Worm (Caenorhabditis elegans) whole organism, L2 larva: ENCODE data around the gene asns-2.
A peak's percentile ranks its signal among the peaks of the same experiment; 100 is the strongest.

Source experiments
- F13H6.1 ChIP-seq: sonication (generic microtip); optimal IDR thresholded peaks from 2 replicates; lab custom pipeline; 2016; ENCODE audit warnings: missing genetic modification characterization, missing compliant biosample characterization
- Y55F3AM.14 ChIP-seq: fragments of 200-800 bp; sonication (Bioruptor generic); optimal IDR thresholded peaks from 2 replicates; lab custom pipeline; 2018; ENCODE audit warnings: mild to moderate bottlenecking, missing genetic modification characterization, missing compliant biosample characterization
- ama-1 ChIP-seq: fragments of 150-350 bp; optimal IDR thresholded peaks from 2 replicates; lab custom pipeline; 2018; ENCODE audit warnings: inconsistent platforms
- blmp-1 ChIP-seq: sonication (generic microtip); optimal IDR thresholded peaks from 2 replicates; lab custom pipeline; 2017; ENCODE audit warnings: missing genetic modification characterization, mild to moderate bottlenecking, missing compliant biosample characterization, antibody characterized with exemption, moderate library complexity; ENCODE audit not compliant: insufficient read depth
- egl-27 ChIP-seq: sonication (generic microtip); optimal IDR thresholded peaks from 3 replicates; lab custom pipeline; 2017; ENCODE audit warnings: missing biosample characterization, missing genetic modification reagents, missing genetic modification characterization
- elt-3 ChIP-seq: sonication (generic microtip); optimal IDR thresholded peaks from 2 replicates; lab custom pipeline; 2017; ENCODE audit warnings: missing biosample characterization, missing genetic modification characterization
- gmeb-1 ChIP-seq: fragments of 150-350 bp; optimal IDR thresholded peaks from 2 replicates; lab custom pipeline; 2014; ENCODE audit warnings: missing biosample characterization, missing genetic modification characterization
- lin-11 ChIP-seq: fragments of 150-350 bp; sonication (generic microtip); optimal IDR thresholded peaks from 2 replicates; lab custom pipeline; 2014; ENCODE audit warnings: missing biosample characterization, missing genetic modification characterization, inconsistent platforms, mixed read lengths
- lin-39 ChIP-seq: fragments of 150-350 bp; optimal IDR thresholded peaks from 2 replicates; lab custom pipeline; 2014; ENCODE audit warnings: missing biosample characterization, missing genetic modification reagents, missing genetic modification characterization
- lsy-2 ChIP-seq, 2 experiments: fragments of 150-350 bp in 1 of 2; sonication (generic microtip) in 1 of 2; optimal IDR thresholded peaks; 2 replicates each; lab custom pipeline; 2014 to 2017; ENCODE audit warnings: missing biosample characterization in 2 of 2, missing genetic modification characterization in 2 of 2
- mab-5 ChIP-seq: fragments of 150-350 bp; optimal IDR thresholded peaks from 2 replicates; lab custom pipeline; 2014; ENCODE audit warnings: missing biosample characterization, missing genetic modification characterization
- mdl-1 ChIP-seq, 2 experiments: fragments of 150-350 bp in 1 of 2; sonication (generic microtip) in 1 of 2; optimal IDR thresholded peaks; 2 replicates each; lab custom pipeline; 2017; ENCODE audit warnings: missing biosample characterization in 2 of 2, missing genetic modification characterization in 2 of 2
- nhr-10 ChIP-seq: sonication (generic microtip); optimal IDR thresholded peaks from 2 replicates; lab custom pipeline; 2017; ENCODE audit warnings: missing biosample characterization, missing genetic modification characterization
- nhr-11 ChIP-seq: fragments of 150-350 bp; optimal IDR thresholded peaks from 2 replicates; lab custom pipeline; 2014; ENCODE audit warnings: missing biosample characterization, missing genetic modification characterization
- nhr-12 ChIP-seq: fragments of 150-350 bp; optimal IDR thresholded peaks from 2 replicates; lab custom pipeline; 2014; ENCODE audit warnings: missing biosample characterization, missing genetic modification characterization
- nhr-129 ChIP-seq: fragments of 150-350 bp; optimal IDR thresholded peaks from 2 replicates; lab custom pipeline; 2014; ENCODE audit warnings: missing biosample characterization, missing genetic modification characterization
- nhr-237 ChIP-seq: fragments of 150-350 bp; optimal IDR thresholded peaks from 2 replicates; lab custom pipeline; 2014; ENCODE audit warnings: missing biosample characterization, missing genetic modification characterization
- nhr-25 ChIP-seq: fragments of 150-350 bp; sonication (generic microtip); optimal IDR thresholded peaks from 3 replicates; lab custom pipeline; 2014; ENCODE audit warnings: missing biosample characterization, missing genetic modification characterization
- nhr-6 ChIP-seq: fragments of 150-350 bp; optimal IDR thresholded peaks from 2 replicates; lab custom pipeline; 2014; ENCODE audit warnings: missing biosample characterization, missing genetic modification characterization
- sem-4 ChIP-seq: fragments of 150-350 bp; optimal IDR thresholded peaks from 2 replicates; lab custom pipeline; 2014; ENCODE audit warnings: missing biosample characterization, missing genetic modification reagents, missing genetic modification characterization
- skn-1 ChIP-seq: sonication (generic microtip); optimal IDR thresholded peaks from 2 replicates; lab custom pipeline; 2017; ENCODE audit warnings: missing biosample characterization, missing genetic modification characterization
- sma-3 ChIP-seq: sonication (generic microtip); optimal IDR thresholded peaks from 2 replicates; lab custom pipeline; 2016; ENCODE audit warnings: missing genetic modification reagents, missing genetic modification characterization, missing compliant biosample characterization
- sma-9 ChIP-seq, 2 experiments: fragments of 150-350 bp in 1 of 2; sonication (generic microtip) in 1 of 2; optimal IDR thresholded peaks; 2 replicates each; lab custom pipeline; 2014 to 2016; ENCODE audit warnings: missing genetic modification characterization in 2 of 2, mild to moderate bottlenecking in 1 of 2, missing biosample characterization in 1 of 2, missing compliant biosample characterization in 1 of 2, missing genetic modification reagents in 1 of 2, moderate library complexity in 1 of 2
- snpc-4 ChIP-seq: fragments of 150-350 bp; optimal IDR thresholded peaks from 2 replicates; lab custom pipeline; 2014; ENCODE audit warnings: missing biosample characterization, missing genetic modification characterization
- zag-1 ChIP-seq: fragments of 150-350 bp; optimal IDR thresholded peaks from 2 replicates; lab custom pipeline; 2014; ENCODE audit warnings: missing biosample characterization, missing genetic modification characterization
- ztf-1 ChIP-seq: fragments of 200-800 bp; sonication (Bioruptor generic); conservative IDR thresholded peaks from 2 replicates; pipeline ENCODE4 v1.3.6; 2022; ENCODE audit warnings: missing genetic modification characterization, missing compliant biosample characterization
- ztf-11 ChIP-seq: sonication (generic microtip); optimal IDR thresholded peaks from 2 replicates; lab custom pipeline; 2017; ENCODE audit warnings: missing biosample characterization, missing genetic modification characterization

Gene asns-2

DNA sequence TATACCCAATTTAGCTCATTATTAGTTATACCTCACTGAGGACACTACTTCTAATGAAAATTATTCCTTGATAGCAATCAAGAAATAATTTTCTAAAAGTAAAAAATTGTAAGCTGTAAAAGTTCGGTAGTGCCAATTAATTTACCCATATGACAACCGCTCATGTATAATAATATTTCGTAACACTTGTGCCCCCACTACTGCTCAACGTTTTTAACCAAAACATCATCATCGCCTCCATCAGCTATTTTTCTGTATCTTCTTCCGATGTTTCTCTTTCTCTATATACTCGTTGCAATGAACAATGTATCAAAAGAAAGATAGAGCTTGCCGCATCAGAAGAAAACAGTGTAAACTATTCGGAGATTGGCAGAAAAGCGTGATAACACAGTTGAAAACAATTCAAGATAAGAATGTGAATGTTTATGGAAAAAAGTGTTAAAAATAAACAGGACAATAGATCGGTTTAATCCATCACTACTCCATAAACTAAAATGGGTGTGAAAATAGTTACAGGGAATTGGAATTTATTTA is 37.0 kb upstream of the asns-2 start:
- peak; percentile 28 for TF ChIP-seq sma-9 (GFP tag; optimal IDR thresholded peaks at IDR 0.05; lab: Kevin White, UChicago)
- no peak for TF ChIP-seq sma-9 (tag; optimal IDR thresholded peaks at IDR 0.05; lab: Kevin White, UChicago)
- TF ChIP-seq nhr-129 (tag; lab: Kevin White, UChicago), result peak; percentile 39
- TF ChIP-seq F13H6.1 (tag; lab: Kevin White, UChicago), result peak; percentile 25
- no peak for TF ChIP-seq sma-3

DNA sequence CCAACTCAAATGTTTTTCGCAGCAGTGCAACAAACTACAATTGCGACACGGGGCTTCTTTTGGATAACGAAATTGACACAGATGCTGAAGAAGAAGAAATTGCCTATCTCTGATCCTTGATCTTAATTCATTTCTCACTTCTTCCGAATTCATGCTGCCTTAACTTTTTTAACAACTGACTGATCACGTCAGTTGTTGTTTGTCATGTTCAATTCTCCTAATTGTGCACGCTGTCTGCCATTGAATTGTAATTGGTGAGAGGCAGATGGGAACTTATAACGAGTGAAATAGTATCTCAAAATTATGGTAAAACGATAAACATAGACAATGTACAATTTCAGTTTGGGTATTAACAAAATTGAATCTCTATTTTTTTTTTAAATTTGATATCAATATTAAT is 35.9 kb upstream of the asns-2 start:
- TF ChIP-seq lsy-2 (tag; optimal IDR thresholded peaks at IDR 0.05; lab: Kevin White, UChicago) (peak in 1 of 2 experiments; percentile 19), nhr-129 (tag; lab: Kevin White, UChicago) (peak; percentile 50), sma-9 (GFP tag; optimal IDR thresholded peaks at IDR 0.05; lab: Kevin White, UChicago) (peak; percentile 57), sma-9 (tag; optimal IDR thresholded peaks at IDR 0.05; lab: Kevin White, UChicago) (no peak), ama-1 (lab: Kevin White, UChicago) (no peak), F13H6.1 (tag; lab: Kevin White, UChicago) (peak; percentile 37)
- TF ChIP-seq, all 48 proteins: peak for 4

DNA sequence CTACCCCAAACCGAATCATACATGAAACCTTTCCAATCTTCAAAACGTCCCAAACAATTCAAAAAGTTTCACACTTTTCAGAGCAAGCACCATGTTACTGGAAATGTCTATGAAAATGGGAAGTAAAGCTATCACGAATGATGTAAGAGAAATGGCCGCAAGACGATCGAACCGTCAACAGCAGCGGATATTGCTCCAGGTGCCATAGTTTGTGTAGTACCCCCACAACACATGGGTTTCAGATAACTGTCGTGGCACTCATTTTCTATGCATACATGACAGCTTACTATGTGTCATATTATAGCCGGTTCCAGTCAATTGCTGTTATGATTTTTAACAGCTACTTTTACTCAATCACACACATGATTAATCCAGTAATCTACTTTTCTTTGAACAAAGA is 33.5 kb upstream of the asns-2 start, which contains the start of gene ZK721.3:
ZK721.3 (plus strand) TSS at position 301 of the 400 bp plus-strand sequence.
- TF ChIP-seq skn-1 (tag; lab: Kevin White, UChicago) (no peak), mdl-1 (tag; optimal IDR thresholded peaks at IDR 0.05; lab: Kevin White, UChicago) (no peak), nhr-6 (tag; lab: Kevin White, UChicago) (no peak), sma-9 (GFP tag; optimal IDR thresholded peaks at IDR 0.05; lab: Kevin White, UChicago) (no peak), sma-9 (tag; optimal IDR thresholded peaks at IDR 0.05; lab: Kevin White, UChicago) (no peak), nhr-25 (tag; lab: Kevin White, UChicago) (no peak), nhr-237 (tag; lab: Kevin White, UChicago) (no peak), blmp-1 (no peak), elt-3 (no peak), lsy-2 (tag; optimal IDR thresholded peaks at IDR 0.05; lab: Kevin White, UChicago) (no peak), egl-27 (tag; lab: Kevin White, UChicago) (no peak), gmeb-1 (no peak), zag-1 (no peak), nhr-10 (tag; lab: Kevin White, UChicago) (no peak), lin-11 (no peak), sma-3 (no peak), Y55F3AM.14 (GFP tag; lab: Kevin White, UChicago) (no peak), lin-39 (tag; lab: Kevin White, UChicago) (no peak), ztf-11 (tag; lab: Kevin White, UChicago) (no peak), ztf-1 (GFP tag; lab: Robert Waterston, UW) (no peak), nhr-12 (tag; lab: Kevin White, UChicago) (no peak)

- TF ChIP-seq sem-4 (tag; lab: Kevin White, UChicago) (no peak), nhr-6 (tag; lab: Kevin White, UChicago) (no peak), sma-3 (no peak), F13H6.1 (tag; lab: Kevin White, UChicago) (no peak), lin-39 (tag; lab: Kevin White, UChicago) (no peak)
Measured at ce11 chrX:8778558-8778957, 27.8 kb upstream of the asns-2 start, which contains the start of gene ZK721.4. ZK721.4 (plus strand) TSS chrX:8778858.

- no peak for TF ChIP-seq lsy-2 (tag; optimal IDR thresholded peaks at IDR 0.05; lab: Kevin White, UChicago)
- TF ChIP-seq snpc-4 (tag; lab: Kevin White, UChicago), result no peak
Measured at ce11 chrX:8770316-8770715, 19.6 kb upstream of the asns-2 start.

- TF ChIP-seq lsy-2 (tag; optimal IDR thresholded peaks at IDR 0.05; lab: Kevin White, UChicago) (peak in 1 of 2 experiments; percentile 13), mab-5 (tag; lab: Kevin White, UChicago) (peak; percentile 42), nhr-129 (tag; lab: Kevin White, UChicago) (peak; percentile 28), sma-9 (GFP tag; optimal IDR thresholded peaks at IDR 0.05; lab: Kevin White, UChicago) (peak; percentile 13), sma-9 (tag; optimal IDR thresholded peaks at IDR 0.05; lab: Kevin White, UChicago) (no peak), nhr-11 (tag; lab: Kevin White, UChicago) (no peak), nhr-6 (tag; lab: Kevin White, UChicago) (no peak)
Measured at ce11 chrX:8764044-8764443, 13.3 kb upstream of the asns-2 start.
